Worm (Caenorhabditis elegans) whole organism, L1 larva: ENCODE measurements around the gene C05D9.7.

Source experiments
- ama-1 ChIP-seq: fragments of 150-350 bp; optimal IDR thresholded peaks from 2 replicates; lab custom pipeline; 2014
- fkh-10 ChIP-seq: sonication (generic microtip); optimal IDR thresholded peaks from 2 replicates; lab custom pipeline; 2017; ENCODE audit warnings: missing biosample characterization, missing genetic modification reagents, missing genetic modification characterization

- no peak for TF ChIP-seq ama-1 (lab: Kevin White, UChicago)
- TF ChIP-seq fkh-10 (GFP tag; lab: Kevin White, UChicago) = peak; percentile 77
Measured at ce11 chrX:1093154-1093553, 26.1 kb downstream of the C05D9.7 start.
